Worm (Caenorhabditis elegans) whole organism, L1 larva: ENCODE results near the gene inpp-1.
"Not testable (repeated sequence)": the region's sequence is repeated elsewhere in the genome, so short reads cannot be mapped to it uniquely, and the experiment has no call there.

Experiments
- C16A3.4 ChIP-seq: fragments of 150-350 bp; optimal IDR thresholded peaks from 2 replicates; lab custom pipeline; 2014; ENCODE audit warnings: missing biosample characterization, missing genetic modification characterization
- egl-27 ChIP-seq, 2 experiments: fragments of 150-350 bp in 1 of 2; sonication (generic microtip); optimal IDR thresholded peaks; 3 replicates each; lab custom pipeline; 2017 to 2018; ENCODE audit warnings: missing biosample characterization in 2 of 2, missing genetic modification characterization in 2 of 2, missing genetic modification reagents in 2 of 2
- ets-5 ChIP-seq: fragments of 200-800 bp; sonication (Bioruptor generic); IDR thresholded peaks from 2 replicates; pipeline ENCODE4 v1.3.6; 2022; ENCODE audit warnings: missing genetic modification characterization, missing compliant biosample characterization
- irx-1 ChIP-seq: sonication (generic microtip); optimal IDR thresholded peaks from 2 replicates; lab custom pipeline; 2016; ENCODE audit warnings: missing genetic modification characterization, missing compliant biosample characterization
- snpc-4 ChIP-seq: fragments of 150-350 bp; optimal IDR thresholded peaks from 2 replicates; lab custom pipeline; 2014; ENCODE audit warnings: missing biosample characterization, missing genetic modification characterization
- sptf-1 ChIP-seq: fragments of 150-350 bp; optimal IDR thresholded peaks from 2 replicates; lab custom pipeline; 2014; ENCODE audit warnings: missing biosample characterization, missing genetic modification characterization
- sup-37 ChIP-seq: fragments of 200-800 bp; sonication (Bioruptor generic); optimal IDR thresholded peaks from 2 replicates; lab custom pipeline; 2018; ENCODE audit warnings: mild to moderate bottlenecking, missing genetic modification characterization, missing compliant biosample characterization
- tbx-2 ChIP-seq: sonication (generic microtip); optimal IDR thresholded peaks from 2 replicates; lab custom pipeline; 2016; ENCODE audit warnings: missing genetic modification characterization, missing compliant biosample characterization
- zag-1 ChIP-seq: fragments of 150-350 bp; optimal IDR thresholded peaks from 2 replicates; lab custom pipeline; 2014; ENCODE audit warnings: missing biosample characterization, missing genetic modification characterization

DNA sequence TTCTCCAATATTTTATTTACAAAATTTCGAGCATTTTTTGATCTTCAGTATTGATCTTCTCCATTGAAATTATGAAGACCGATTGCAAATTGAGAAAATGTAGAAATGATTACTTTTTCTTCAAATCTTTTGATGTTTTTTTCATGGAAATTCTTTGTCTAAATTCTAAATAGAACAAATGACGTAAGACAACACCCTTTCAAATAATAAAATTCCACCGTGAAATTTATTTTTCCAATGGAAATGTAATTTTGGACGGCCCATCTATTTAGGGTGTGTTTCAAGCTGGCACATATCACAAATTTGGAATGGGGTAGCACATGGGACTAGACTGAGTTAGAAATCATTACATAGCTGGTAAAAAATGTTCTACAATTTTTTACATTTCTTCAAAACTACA is 22.0 kb downstream of the inpp-1 start, which contains the start of gene T25B9.2:
- TF ChIP-seq tbx-2 (tag; lab: Kevin White, UChicago); ets-5 (GFP tag; lab: Robert Waterston, UW); zag-1; sptf-1 (tag; lab: Kevin White, UChicago); snpc-4; sup-37; C16A3.4 (tag; lab: Kevin White, UChicago); irx-1 (tag; lab: Kevin White, UChicago); egl-27 (tag; optimal IDR thresholded peaks at IDR 0.05; lab: Kevin White, UChicago): not testable (repeated sequence)
